Fruit fly (Drosophila melanogaster): ENCODE data around the gene chp.

DNA sequence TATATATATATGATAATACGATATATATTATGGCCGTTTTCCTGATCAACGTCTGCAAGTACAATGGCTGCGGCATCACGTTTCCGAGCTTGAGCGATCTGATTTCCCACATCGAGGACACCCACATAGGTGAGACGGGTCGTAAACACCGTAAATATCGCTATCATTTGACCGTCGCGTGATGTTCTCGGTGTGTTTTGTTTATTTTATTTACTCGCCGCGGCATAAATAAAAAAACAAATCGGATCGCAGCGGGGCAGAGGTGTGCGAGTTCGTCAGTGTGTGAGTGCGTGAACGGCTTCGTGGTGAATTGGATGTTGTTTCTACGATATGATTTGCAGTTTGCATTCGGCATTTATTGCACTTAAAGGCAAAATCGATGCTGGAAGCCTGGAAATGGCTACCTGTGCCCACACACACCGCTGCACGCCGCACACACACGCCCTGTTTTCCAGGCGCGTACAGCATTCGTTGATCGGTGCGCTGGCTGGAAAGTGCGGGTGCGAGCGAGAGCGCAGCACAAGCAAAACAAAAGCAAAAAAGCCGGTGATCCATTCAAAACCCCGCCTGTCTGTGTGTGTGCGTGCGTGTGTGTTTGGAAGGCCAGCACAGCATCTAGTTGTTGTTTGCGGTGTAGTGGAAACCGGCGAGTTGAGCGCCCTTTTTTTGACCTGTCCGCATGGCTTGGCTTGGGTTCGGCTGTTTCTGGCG, 11.0 kb upstream of the chp start:
- no peak for TF ChIP-seq CG8478 (optimal IDR thresholded peaks at IDR 0.05)
- no peak for TF ChIP-seq CTCF (optimal IDR thresholded peaks at IDR 0.05)
